Fruit fly (Drosophila melanogaster) whole organism, embryonic: ENCODE measurements around the gene dpr14.

ENCODE experiments used
- Bdp1 ChIP-seq: fragments of 200-800 bp; sonication (Bioruptor generic); optimal IDR thresholded peaks from 3 replicates; lab custom pipeline; 2016; ENCODE audit warnings: missing biosample characterization, missing genetic modification characterization
- CG1024 ChIP-seq: fragments of 200-800 bp; sonication (Bioruptor generic); IDR thresholded peaks from 2 replicates; pipeline ENCODE4 v1.3.6; 2022; ENCODE audit warnings: missing biosample characterization, missing genetic modification characterization
- CG10321 ChIP-seq: fragments of 200-800 bp; sonication (Bioruptor generic); IDR thresholded peaks from 2 replicates; pipeline ENCODE4 v1.3.6; 2022; ENCODE audit warnings: missing biosample characterization, missing genetic modification characterization
- CG10543 ChIP-seq: fragments of 200-800 bp; sonication (Bioruptor generic); optimal IDR thresholded peaks from 3 replicates; lab custom pipeline; 2017; ENCODE audit warnings: missing biosample characterization, mild to moderate bottlenecking, missing genetic modification characterization, moderate library complexity
- CG11085 ChIP-seq: fragments of 200-800 bp; sonication (Bioruptor generic); IDR thresholded peaks from 2 replicates; pipeline ENCODE4 v1.3.6; 2022; ENCODE audit warnings: missing biosample characterization, missing genetic modification characterization
- CG11247 ChIP-seq: fragments of 200-800 bp; sonication (Bioruptor generic); IDR thresholded peaks from 2 replicates; pipeline ENCODE4 v1.3.6; 2022; ENCODE audit warnings: missing biosample characterization, missing genetic modification characterization
- CG11723 ChIP-seq: fragments of 200-800 bp; sonication (Bioruptor generic); optimal IDR thresholded peaks from 2 replicates; lab custom pipeline; 2017; ENCODE audit warnings: missing biosample characterization, mild to moderate bottlenecking, missing genetic modification characterization
- CG13123 ChIP-seq: fragments of 200-800 bp; sonication (Bioruptor generic); optimal IDR thresholded peaks from 2 replicates; lab custom pipeline; 2016; ENCODE audit warnings: missing biosample characterization, missing genetic modification characterization
- CG1603 ChIP-seq: fragments of 200-800 bp; sonication (Bioruptor generic); optimal IDR thresholded peaks from 2 replicates; lab custom pipeline; 2019; ENCODE audit warnings: missing biosample characterization, mild to moderate bottlenecking, missing genetic modification characterization, moderate library complexity
- CG17186 ChIP-seq: fragments of 200-800 bp; sonication (Bioruptor generic); optimal IDR thresholded peaks from 3 replicates; lab custom pipeline; 2017; ENCODE audit warnings: missing biosample characterization, missing genetic modification reagents, missing genetic modification characterization
- CG17568 ChIP-seq: fragments of 200-800 bp; sonication (Bioruptor generic); optimal IDR thresholded peaks from 2 replicates; lab custom pipeline; 2018; ENCODE audit warnings: missing biosample characterization, mild to moderate bottlenecking, missing genetic modification characterization, moderate library complexity
- CG4707 ChIP-seq: fragments of 200-800 bp; sonication (Bioruptor generic); optimal IDR thresholded peaks from 2 replicates; lab custom pipeline; 2018; ENCODE audit warnings: missing biosample characterization, mild to moderate bottlenecking, missing genetic modification characterization, moderate library complexity
- CG6791 ChIP-seq: fragments of 200-800 bp; sonication (Bioruptor generic); IDR thresholded peaks from 3 replicates; pipeline ENCODE4 v1.3.6; 2022; ENCODE audit warnings: missing biosample characterization, missing genetic modification characterization; ENCODE audit not compliant: partially characterized antibody
- CG7786 ChIP-seq: fragments of 200-800 bp; sonication (Bioruptor generic); optimal IDR thresholded peaks from 2 replicates; lab custom pipeline; 2016; ENCODE audit warnings: missing biosample characterization, missing genetic modification characterization
- CTCF ChIP-seq: fragments of 200-800 bp; sonication (Bioruptor generic); optimal IDR thresholded peaks from 2 replicates; lab custom pipeline; 2017; ENCODE audit warnings: missing biosample characterization, mild to moderate bottlenecking, missing genetic modification characterization, moderate library complexity
- Chrac-16 ChIP-seq: fragments of 200-800 bp; sonication (Bioruptor generic); optimal IDR thresholded peaks from 3 replicates; lab custom pipeline; 2016; ENCODE audit warnings: missing biosample characterization, missing genetic modification characterization
- CrebB ChIP-seq: fragments of 200-800 bp; sonication (Bioruptor generic); optimal IDR thresholded peaks from 3 replicates; lab custom pipeline; 2018; ENCODE audit warnings: missing biosample characterization, mild to moderate bottlenecking, missing genetic modification characterization
- D19A ChIP-seq: fragments of 200-800 bp; optimal IDR thresholded peaks from 3 replicates; lab custom pipeline; 2019; ENCODE audit warnings: missing biosample characterization, mild to moderate bottlenecking, missing genetic modification characterization, moderate library complexity
- Dfd ChIP-seq, 2 experiments: fragments of >200 bp; optimal IDR thresholded peaks; 2 replicates each; lab custom pipeline; 2017; ENCODE audit warnings: missing biosample characterization in 2 of 2, missing genetic modification characterization in 2 of 2
- Ets65A ChIP-seq: fragments of 200-800 bp; sonication (Bioruptor generic); peaks from one replicate; lab custom pipeline; 2016; ENCODE audit warnings: missing biosample characterization, missing genetic modification characterization
- HLH3B ChIP-seq: fragments of 200-800 bp; sonication (Bioruptor generic); IDR thresholded peaks from 2 replicates; pipeline ENCODE4 v1.3.6; 2022; ENCODE audit warnings: missing biosample characterization, missing genetic modification characterization
- Hr39 ChIP-seq: fragments of >200 bp; optimal IDR thresholded peaks from 2 replicates; lab custom pipeline; 2017
- Opbp ChIP-seq: fragments of 200-800 bp; sonication (Bioruptor generic); IDR thresholded peaks from 3 replicates; pipeline ENCODE4 v1.3.6; 2022; ENCODE audit warnings: missing biosample characterization, missing genetic modification characterization; ENCODE audit not compliant: partially characterized antibody
- Pdp1 ChIP-seq, 2 experiments: fragments of 200-800 bp; sonication (Bioruptor generic); optimal IDR thresholded peaks; 3 replicates each; lab custom pipeline; 2016; ENCODE audit warnings: missing biosample characterization in 2 of 2, missing genetic modification characterization in 2 of 2, mild to moderate bottlenecking in 1 of 2, moderate library complexity in 1 of 2
- Rfx ChIP-seq: fragments of 200-800 bp; sonication (Bioruptor generic); IDR thresholded peaks from 2 replicates; pipeline ENCODE4 v1.3.6; 2022; ENCODE audit warnings: missing biosample characterization, missing genetic modification characterization
- Vsx1 ChIP-seq: fragments of 200-800 bp; sonication (Bioruptor generic); optimal IDR thresholded peaks from 2 replicates; lab custom pipeline; 2017; ENCODE audit warnings: missing biosample characterization, mild to moderate bottlenecking, missing genetic modification characterization, missing genetic modification reagents
- Xrp1 ChIP-seq: fragments of 200-800 bp; sonication (Bioruptor generic); IDR thresholded peaks from 2 replicates; pipeline ENCODE4 v1.3.6; 2022; ENCODE audit warnings: missing biosample characterization, missing genetic modification characterization
- btn ChIP-seq: fragments of 200-800 bp; sonication (Bioruptor generic); optimal IDR thresholded peaks from 2 replicates; lab custom pipeline; 2016; ENCODE audit warnings: missing biosample characterization, missing genetic modification characterization
- cg ChIP-seq: fragments of 200-800 bp; sonication (Bioruptor generic); optimal IDR thresholded peaks from 3 replicates; lab custom pipeline; 2019; ENCODE audit warnings: missing biosample characterization, mild to moderate bottlenecking, missing genetic modification characterization, moderate library complexity
- ewg ChIP-seq: fragments of 200-800 bp; sonication (Bioruptor generic); optimal IDR thresholded peaks from 3 replicates; lab custom pipeline; 2017; ENCODE audit warnings: mild to moderate bottlenecking, missing biosample characterization, missing genetic modification reagents, missing genetic modification characterization
- fru ChIP-seq: fragments of >200 bp; optimal IDR thresholded peaks from 2 replicates; lab custom pipeline; 2017
- ham ChIP-seq: fragments of 200-800 bp; sonication (Bioruptor generic); IDR thresholded peaks from 2 replicates; pipeline ENCODE4 v1.3.6; 2022; ENCODE audit warnings: missing biosample characterization, missing genetic modification characterization
- jing ChIP-seq: fragments of 200-800 bp; sonication (Bioruptor generic); optimal IDR thresholded peaks from 2 replicates; lab custom pipeline; 2018; ENCODE audit warnings: missing biosample characterization, mild to moderate bottlenecking, missing genetic modification characterization
- nerfin-2 ChIP-seq: fragments of 200-800 bp; sonication (Bioruptor generic); IDR thresholded peaks from 2 replicates; pipeline ENCODE4 v1.3.6; 2022; ENCODE audit warnings: missing biosample characterization, missing genetic modification characterization; ENCODE audit not compliant: partially characterized antibody
- nmo ChIP-seq: fragments of 200-800 bp; sonication (Bioruptor generic); optimal IDR thresholded peaks from 2 replicates; lab custom pipeline; 2018; ENCODE audit warnings: missing biosample characterization, mild to moderate bottlenecking, missing genetic modification characterization, moderate library complexity
- prd ChIP-seq, 3 experiments: fragments of >200 bp in 2 of 3; fragments of 200-800 bp in 1 of 3; sonication (Bioruptor generic) in 1 of 3; optimal IDR thresholded peaks in 2 of 3; IDR thresholded peaks in 1 of 3; 2 replicates in 2 of 3; 3 replicates in 1 of 3; pipeline versions ENCODE4 v1.3.6 to Lab custom; 2017 to 2022; ENCODE audit warnings: missing biosample characterization in 1 of 3, missing genetic modification characterization in 1 of 3
- sd ChIP-seq: fragments of 200-800 bp; sonication (Bioruptor generic); optimal IDR thresholded peaks from 3 replicates; lab custom pipeline; 2018; ENCODE audit warnings: missing biosample characterization, mild to moderate bottlenecking, missing genetic modification characterization, moderate library complexity
- sens ChIP-seq: fragments of 200-800 bp; sonication (Bioruptor generic); peaks from one replicate; lab custom pipeline; 2016; ENCODE audit warnings: missing biosample characterization, missing genetic modification characterization
- so ChIP-seq: fragments of 200-800 bp; sonication (Bioruptor generic); IDR thresholded peaks from 3 replicates; pipeline ENCODE4 v1.3.6; 2022; ENCODE audit warnings: missing biosample characterization, missing genetic modification characterization
- stwl ChIP-seq: fragments of 200-800 bp; sonication (Bioruptor generic); optimal IDR thresholded peaks from 3 replicates; lab custom pipeline; 2018; ENCODE audit warnings: missing biosample characterization, mild to moderate bottlenecking, missing genetic modification characterization, moderate library complexity
- sug ChIP-seq: fragments of 200-800 bp; optimal IDR thresholded peaks from 2 replicates; lab custom pipeline; 2019; ENCODE audit warnings: missing biosample characterization, mild to moderate bottlenecking, missing genetic modification characterization, moderate library complexity
- tap ChIP-seq: fragments of 200-800 bp; optimal IDR thresholded peaks from 3 replicates; lab custom pipeline; 2019; ENCODE audit warnings: missing biosample characterization, mild to moderate bottlenecking, missing genetic modification characterization, moderate library complexity
- tio ChIP-seq: fragments of 200-800 bp; sonication (Bioruptor generic); optimal IDR thresholded peaks from 2 replicates; lab custom pipeline; 2017; ENCODE audit warnings: missing biosample characterization, missing genetic modification characterization, inconsistent platforms
- ttk ChIP-seq: fragments of 200-800 bp; sonication (Bioruptor generic); IDR thresholded peaks from 2 replicates; pipeline ENCODE4 v2.1.2; 2022; ENCODE audit warnings: missing biosample characterization, missing genetic modification characterization
- unc-4 ChIP-seq: fragments of 200-800 bp; sonication (Bioruptor generic); IDR thresholded peaks from 2 replicates; pipeline ENCODE4 v1.3.6; 2022; ENCODE audit warnings: missing biosample characterization, missing genetic modification characterization; ENCODE audit not compliant: partially characterized antibody
- z ChIP-seq: fragments of 200-800 bp; sonication (Bioruptor generic); IDR thresholded peaks from 3 replicates; pipeline ENCODE4 v1.3.6; 2022; ENCODE audit warnings: missing biosample characterization, missing genetic modification characterization
- zf30C ChIP-seq: fragments of 200-800 bp; sonication (Bioruptor generic); optimal IDR thresholded peaks from 3 replicates; lab custom pipeline; 2018; ENCODE audit warnings: missing biosample characterization, mild to moderate bottlenecking, missing genetic modification characterization

The dpr14 gene

DNA sequence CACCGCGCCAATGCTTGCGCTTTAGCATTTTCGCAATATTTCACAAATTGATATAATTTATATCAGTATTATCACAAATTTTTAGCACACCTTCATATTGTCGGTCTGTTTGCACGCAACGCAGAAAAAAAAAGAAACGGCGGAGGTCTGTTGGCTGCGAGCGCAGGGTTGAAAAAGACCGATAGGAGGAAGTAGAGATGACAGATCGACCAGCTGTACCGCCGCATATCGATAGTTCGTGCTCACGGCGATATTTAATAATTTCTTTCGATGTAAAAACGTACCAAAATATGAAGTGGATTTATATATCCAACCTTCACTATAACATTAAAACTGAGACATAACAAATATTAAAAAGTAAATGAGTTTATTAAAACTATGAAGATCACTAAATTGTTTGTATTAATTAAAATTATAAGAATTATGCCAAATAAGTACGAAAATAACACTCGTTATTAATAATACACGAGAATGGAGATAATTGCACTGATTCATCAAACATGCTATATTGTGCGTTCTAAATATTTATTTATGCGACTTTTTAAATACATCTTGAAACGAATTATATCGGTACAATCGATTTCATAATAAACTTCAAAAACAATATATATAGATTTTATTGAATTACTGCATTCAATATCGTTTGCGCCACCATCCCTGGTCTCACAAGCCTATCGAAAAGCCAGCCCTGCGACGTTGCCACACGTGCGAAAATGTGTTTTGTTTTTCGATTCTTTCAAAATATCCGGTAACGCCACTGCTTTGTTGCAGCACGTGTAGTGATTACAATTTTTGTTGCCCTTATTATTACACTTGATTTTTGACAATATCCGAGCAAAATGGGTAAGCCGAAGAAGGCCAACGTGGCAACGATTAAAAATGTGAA, 6.7 kb downstream of the dpr14 start, which contains the start of the genes RpS6 and bys (continued):
- TF ChIP-seq Chrac-16 = peak; percentile 48
- TF ChIP-seq CrebB (tag; lab: Kevin White, UChicago) = peak; percentile 46
- TF ChIP-seq z (GFP tag; lab: Robert Waterston, UW) = 0 out of 3 replicates have a peak, but pooled peaks have one; percentile 22
- TF ChIP-seq so (GFP tag; lab: Robert Waterston, UW) = peak; percentile 30; the same call in 1 of the 3 replicates
- TF ChIP-seq CG7786 (GFP tag; lab: Kevin White, UChicago) = no peak
- TF ChIP-seq CG4707 = peak; percentile 63
- TF ChIP-seq CG17186 (GFP tag; lab: Kevin White, UChicago) = no peak
- TF ChIP-seq Rfx (GFP tag; lab: Robert Waterston, UW) = peak; percentile 79
- no peak for TF ChIP-seq ewg (GFP tag; lab: Kevin White, UChicago)
- no peak for TF ChIP-seq CG13123 (GFP tag; lab: Kevin White, UChicago)
- peak; percentile 10 for TF ChIP-seq zf30C (GFP tag; lab: Kevin White, UChicago)
- TF ChIP-seq CG11085 = peak; percentile 55
- TF ChIP-seq fru (lab: Kevin White, UChicago) = no peak
- TF ChIP-seq jing (GFP tag; lab: Kevin White, UChicago) = no peak
- TF ChIP-seq CG10321 (GFP tag; lab: Robert Waterston, UW) = no peak
- no peak for TF ChIP-seq CG17568 (GFP tag; lab: Kevin White, UChicago)
- no peak for TF ChIP-seq Dfd (GFP tag; optimal IDR thresholded peaks at IDR 0.05; lab: Kevin White, UChicago)
- no peak for TF ChIP-seq CTCF (GFP tag; lab: Kevin White, UChicago)
- TF ChIP-seq Vsx1 (GFP tag; lab: Kevin White, UChicago) = no peak
- TF ChIP-seq sd (tag; lab: Kevin White, UChicago) = no peak
- no peak for TF ChIP-seq tap (tag; lab: Kevin White, UChicago)

- TF ChIP-seq cg (GFP tag; lab: Kevin White, UChicago) (no peak), stwl (tag; lab: Kevin White, UChicago) (no peak), Xrp1 (GFP tag; lab: Robert Waterston, UW) (no peak), Pdp1 (GFP tag; optimal IDR thresholded peaks at IDR 0.05; lab: Kevin White, UChicago) (no peak), CG11723 (GFP tag; lab: Kevin White, UChicago) (no peak), HLH3B (GFP tag; lab: Robert Waterston, UW) (no peak), Ets65A (GFP tag; lab: Kevin White, UChicago) (peak; percentile 65), nerfin-2 (no peak), Opbp (GFP tag; lab: Robert Waterston, UW) (0 out of 3 replicates have a peak, but pooled peaks have one; percentile 10), CG1024 (no peak), unc-4 (GFP tag; lab: Robert Waterston, UW) (no peak), sens (peak; percentile 53), tio (GFP tag; lab: Kevin White, UChicago) (no peak)
These were observed 7.4 kb downstream of the dpr14 start for dm6 chrX:7900659-7901058.

- TF ChIP-seq Xrp1 (GFP tag; lab: Robert Waterston, UW) (peak; percentile 57; the same call in 1 of the 2 replicates), ham (GFP tag; lab: Robert Waterston, UW) (no peak), ttk (peak; percentile 36; the same call in 1 of the 2 replicates), sug (tag; lab: Kevin White, UChicago) (peak; percentile 65), nmo (GFP tag; lab: Kevin White, UChicago) (peak; percentile 73), CG1603 (tag; lab: Kevin White, UChicago) (peak; percentile 27), btn (GFP tag; lab: Kevin White, UChicago) (no peak), CG6791 (GFP tag; lab: Robert Waterston, UW) (no peak), CG11247 (GFP tag; lab: Robert Waterston, UW) (peak; percentile 32; the same call in 1 of the 2 replicates), D19A (tag; lab: Kevin White, UChicago) (peak; percentile 33), Bdp1 (no peak), CG10543 (GFP tag; lab: Kevin White, UChicago) (peak; percentile 50), prd (optimal IDR thresholded peaks at IDR 0.05; lab: Kevin White, UChicago) (no peak), prd (GFP tag; IDR thresholded peaks at IDR 0.05; lab: Robert Waterston, UW) (peak; percentile 65), Hr39 (no peak)
These were observed 14.5 kb downstream of the dpr14 start, which contains the start of the genes CG45089, ND-MNLL and p115 for dm6 chrX:7893411-7894122. Gene CG45089, minus strand, starts transcription at chrX:7893798. Gene ND-MNLL, minus strand, starts transcription at chrX:7893798. Gene p115, plus strand, starts transcription at chrX:7894031.
